Worm (Caenorhabditis elegans): ENCODE data around the gene ekl-6.
A peak's percentile ranks its signal among the peaks of the same experiment; 100 is the strongest.

ekl-6 gene

DNA sequence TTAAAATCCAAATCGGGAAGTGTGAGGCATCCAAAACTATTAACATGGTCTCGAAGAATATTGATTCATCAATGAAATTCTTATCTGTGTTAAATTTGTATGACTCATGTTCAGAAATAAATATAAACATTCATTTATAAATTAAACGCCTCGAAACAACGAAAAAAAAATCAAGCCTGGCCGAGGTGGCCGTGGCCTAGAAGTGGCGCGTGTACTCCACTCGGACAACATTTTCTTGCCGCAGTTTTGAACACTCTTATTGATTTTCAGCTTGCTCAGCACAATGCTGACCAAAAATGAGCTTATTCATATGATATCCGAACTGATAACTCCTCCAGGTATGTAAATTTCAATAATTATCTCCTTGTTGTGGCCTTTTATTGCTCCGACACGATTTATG lies at the start of gene ekl-6:
ekl-6 (plus strand) TSS at position 265 of the 400 bp plus-strand sequence.
- TF ChIP-seq mab-5 (tag; optimal IDR thresholded peaks at IDR 0.05) (no peak), hlh-1 (tag; optimal IDR thresholded peaks at IDR 0.05) (no peak), cnd-1 (tag; optimal IDR thresholded peaks at IDR 0.05) (peak; percentile 4), sptf-1 (tag; optimal IDR thresholded peaks at IDR 0.05) (peak; percentile 5), snpc-4 (tag; optimal IDR thresholded peaks at IDR 0.05) (no peak)

DNA sequence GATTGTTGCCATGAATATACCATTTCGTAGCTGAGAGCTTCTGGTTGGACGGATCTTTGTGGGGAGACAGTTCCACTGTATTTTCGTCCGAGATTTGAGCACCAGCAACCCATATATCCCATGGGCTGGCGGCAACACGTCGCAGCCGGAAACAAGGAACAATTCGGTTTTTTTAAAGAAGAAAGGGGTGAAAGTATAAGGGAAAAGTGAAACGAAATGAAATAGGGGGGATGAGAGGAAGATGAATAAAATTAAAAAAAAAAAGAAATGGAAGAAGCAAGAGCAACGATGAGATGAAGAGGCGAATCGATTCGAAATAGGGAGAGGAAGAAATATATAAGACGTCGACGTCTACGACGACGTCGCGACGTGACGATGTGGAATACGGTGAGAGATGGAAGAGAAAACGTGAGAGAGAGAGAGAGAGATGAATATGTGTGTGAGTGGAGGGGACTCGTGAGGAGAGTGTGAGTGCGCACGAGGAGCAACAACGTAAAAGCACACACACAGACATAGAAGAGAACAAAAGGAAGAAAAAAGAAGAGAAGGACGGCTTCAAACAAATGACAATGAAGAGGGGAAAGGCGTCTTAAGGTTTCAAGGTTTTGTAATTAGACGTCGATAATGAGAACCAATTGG lies 47.7 kb upstream of the ekl-6 start, which contains the start of gene rgs-1:
rgs-1 (minus strand) TSS at position 146 of the 639 bp plus-strand sequence.
- peak; percentile 25 for TF ChIP-seq unc-62 (GFP tag; optimal IDR thresholded peaks at IDR 0.05)
- no peak for TF ChIP-seq mls-2 (tag; optimal IDR thresholded peaks at IDR 0.05)
- no peak for TF ChIP-seq unc-120 (tag; optimal IDR thresholded peaks at IDR 0.05; ENCODE audit: poor library complexity, severe bottlenecking)
- no peak for TF ChIP-seq bed-3 (GFP tag; optimal IDR thresholded peaks at IDR 0.05)
- no peak for TF ChIP-seq elt-3 (tag; optimal IDR thresholded peaks at IDR 0.05)
- TF ChIP-seq ceh-39 (tag; optimal IDR thresholded peaks at IDR 0.05): no peak
- no peak for TF ChIP-seq elt-1 (tag; optimal IDR thresholded peaks at IDR 0.05; ENCODE audit: borderline replicate concordance, insufficient read depth)
- no peak for TF ChIP-seq mab-5 (tag; optimal IDR thresholded peaks at IDR 0.05)
- no peak for TF ChIP-seq blmp-1 (tag; optimal IDR thresholded peaks at IDR 0.05)
- TF ChIP-seq ces-1 (GFP tag; optimal IDR thresholded peaks at IDR 0.05): peak; percentile 59
- TF ChIP-seq lin-13 (tag; optimal IDR thresholded peaks at IDR 0.05): no peak
- no peak for TF ChIP-seq nhr-2 (tag; optimal IDR thresholded peaks at IDR 0.05)
- no peak for TF ChIP-seq flh-1 (GFP tag; optimal IDR thresholded peaks at IDR 0.05)
- TF ChIP-seq lsy-2 (tag; optimal IDR thresholded peaks at IDR 0.05): peak; percentile 1
- no peak for TF ChIP-seq nhr-237 (tag; optimal IDR thresholded peaks at IDR 0.05)
- no peak for TF ChIP-seq snpc-4 (tag; optimal IDR thresholded peaks at IDR 0.05)
- TF ChIP-seq sem-2 (GFP tag; optimal IDR thresholded peaks at IDR 0.05): no peak
- TF ChIP-seq nhr-28 (tag; optimal IDR thresholded peaks at IDR 0.05): no peak
- TF ChIP-seq zip-8 (tag; optimal IDR thresholded peaks at IDR 0.05): no peak
- TF ChIP-seq sptf-1 (tag; optimal IDR thresholded peaks at IDR 0.05): peak; percentile 38
- TF ChIP-seq cnd-1 (tag; optimal IDR thresholded peaks at IDR 0.05): no peak
- TF ChIP-seq mep-1 (tag; optimal IDR thresholded peaks at IDR 0.05): peak; percentile 35
- TF ChIP-seq ztf-11 (tag; optimal IDR thresholded peaks at IDR 0.05): no peak
- TF ChIP-seq drap-1 (GFP tag; optimal IDR thresholded peaks at IDR 0.05): no peak

DNA sequence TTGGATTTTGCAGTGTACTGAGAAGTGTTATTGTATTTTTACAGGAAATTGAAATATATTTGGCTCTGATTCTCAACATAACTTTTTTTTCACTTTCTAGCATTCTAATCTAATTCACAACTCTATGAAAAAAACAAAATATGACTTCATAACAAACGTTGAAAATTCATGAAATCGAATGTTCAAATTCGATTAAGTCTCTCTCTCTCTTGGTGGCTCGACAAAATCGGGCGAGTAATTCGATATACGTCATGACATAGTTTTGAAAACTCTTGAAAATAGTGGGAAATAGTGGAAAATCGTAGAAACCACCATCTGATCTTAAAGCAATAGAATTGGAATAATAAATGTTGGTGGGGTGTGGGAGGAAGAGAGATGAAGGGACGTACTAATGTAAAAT lies 46.2 kb upstream of the ekl-6 start:
- TF ChIP-seq ces-1 (GFP tag; optimal IDR thresholded peaks at IDR 0.05) (peak; percentile 95), ceh-83 (GFP tag; optimal IDR thresholded peaks at IDR 0.05) (no peak)

- no peak for TF ChIP-seq mep-1 (tag; optimal IDR thresholded peaks at IDR 0.05)
These were observed 40.8 kb upstream of the ekl-6 start, which contains the start of gene ins-21 for ce11 chrIII:10023452-10023851. ins-21 (plus strand) TSS chrIII:10023752.

- no peak for TF ChIP-seq nhr-28 (tag; optimal IDR thresholded peaks at IDR 0.05)
- no peak for TF ChIP-seq sem-2 (GFP tag; optimal IDR thresholded peaks at IDR 0.05)
- no peak for TF ChIP-seq snpc-4 (tag; optimal IDR thresholded peaks at IDR 0.05)
- TF ChIP-seq elt-1 (tag; optimal IDR thresholded peaks at IDR 0.05; ENCODE audit: borderline replicate concordance, insufficient read depth): no peak
- no peak for TF ChIP-seq hlh-1 (tag; optimal IDR thresholded peaks at IDR 0.05)
- TF ChIP-seq lin-13 (tag; optimal IDR thresholded peaks at IDR 0.05): no peak
- TF ChIP-seq ceh-43 (GFP tag; optimal IDR thresholded peaks at IDR 0.05): no peak
These were observed 38.2 kb upstream of the ekl-6 start, which contains the start of gene ins-22 for ce11 chrIII:10025989-10026388. ins-22 (plus strand) TSS chrIII:10026289.

ce11 chrIII:10027947-10028346 lies 36.3 kb upstream of the ekl-6 start, which contains the start of gene ins-23:
ins-23 (plus strand) TSS chrIII:10028247.
- TF ChIP-seq nhr-76 (tag; optimal IDR thresholded peaks at IDR 0.05) (no peak), ceh-83 (GFP tag; optimal IDR thresholded peaks at IDR 0.05) (no peak), flh-1 (GFP tag; optimal IDR thresholded peaks at IDR 0.05) (no peak), nhr-12 (tag; optimal IDR thresholded peaks at IDR 0.05) (no peak), unc-120 (tag; optimal IDR thresholded peaks at IDR 0.05; ENCODE audit: poor library complexity, severe bottlenecking) (no peak), snpc-4 (tag; optimal IDR thresholded peaks at IDR 0.05) (no peak), tbx-8 (GFP tag; optimal IDR thresholded peaks at IDR 0.05) (no peak), nhr-28 (tag; optimal IDR thresholded peaks at IDR 0.05) (no peak), pha-4 (tag; optimal IDR thresholded peaks at IDR 0.05) (no peak)

Data from whole organism, mixed stage, embryonic.